Fruit fly (Drosophila melanogaster) ovary, adult (tissue): ENCODE results near the gene UbcE2H.

Experiments used
- CG17801 ChIP-seq: fragments of 200-800 bp; optimal IDR thresholded peaks from 2 replicates; lab custom pipeline; 2019; ENCODE audit warnings: missing biosample characterization, mild to moderate bottlenecking, missing genetic modification characterization, moderate library complexity; ENCODE audit not compliant: partially characterized antibody

The UbcE2H gene

dm6 chrX:8057837-8058445 lies 35.9 kb downstream of the UbcE2H start:
- TF ChIP-seq CG17801 (GFP tag; lab: Kevin White, UChicago): no peak

DNA sequence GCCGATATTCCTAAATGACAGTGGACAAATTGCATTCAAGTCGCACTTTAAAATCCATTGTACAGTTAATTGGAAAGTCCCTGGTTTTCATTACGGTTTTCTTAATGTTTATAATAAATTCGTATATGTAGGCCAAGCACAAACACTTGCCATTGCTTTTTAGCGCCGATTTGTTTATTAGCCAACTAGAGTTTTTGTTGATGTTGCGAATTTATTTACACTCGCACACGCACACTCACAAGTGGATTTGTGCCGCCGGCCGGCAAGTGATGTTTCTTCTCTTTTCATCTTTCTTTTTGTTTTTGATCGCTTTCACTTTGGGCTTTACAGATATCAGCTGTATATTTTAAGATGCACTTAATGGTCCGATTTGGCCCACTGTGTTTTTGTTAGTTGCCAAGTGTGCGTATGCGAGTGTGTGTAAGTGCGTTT lies 36.5 kb downstream of the UbcE2H start:
- peak; percentile 42 for TF ChIP-seq CG17801 (GFP tag; lab: Kevin White, UChicago)

DNA sequence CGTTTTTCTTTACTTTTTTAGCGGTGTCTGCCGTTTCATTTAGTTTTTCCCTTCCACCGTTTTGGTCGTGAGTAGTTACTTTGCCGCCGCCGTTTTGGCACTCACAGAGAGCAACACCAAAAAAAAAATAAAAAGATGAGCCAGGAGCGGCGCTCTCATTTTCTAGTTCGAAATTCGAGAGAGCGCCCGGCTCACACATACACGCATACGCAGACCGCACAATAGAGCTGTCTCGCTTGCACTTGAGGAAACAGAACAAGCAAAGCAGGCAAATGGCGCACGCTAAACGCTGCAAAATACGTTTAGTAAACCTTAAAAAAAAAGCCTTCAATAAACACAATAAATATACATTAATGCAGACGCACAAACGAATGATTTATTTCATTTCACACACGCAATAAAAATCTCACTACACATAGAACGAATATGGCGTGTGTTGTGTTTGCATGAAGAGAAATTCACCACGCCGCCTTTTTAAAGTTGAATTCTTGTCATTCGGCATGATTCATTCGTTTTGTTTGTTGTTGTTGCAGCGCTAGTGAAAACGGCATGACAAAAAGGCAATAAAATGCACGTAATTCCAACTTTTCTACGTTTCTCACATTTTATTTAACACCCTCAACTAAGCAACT lies 37.2 kb downstream of the UbcE2H start:
- TF ChIP-seq CG17801 (GFP tag; lab: Kevin White, UChicago): no peak

DNA sequence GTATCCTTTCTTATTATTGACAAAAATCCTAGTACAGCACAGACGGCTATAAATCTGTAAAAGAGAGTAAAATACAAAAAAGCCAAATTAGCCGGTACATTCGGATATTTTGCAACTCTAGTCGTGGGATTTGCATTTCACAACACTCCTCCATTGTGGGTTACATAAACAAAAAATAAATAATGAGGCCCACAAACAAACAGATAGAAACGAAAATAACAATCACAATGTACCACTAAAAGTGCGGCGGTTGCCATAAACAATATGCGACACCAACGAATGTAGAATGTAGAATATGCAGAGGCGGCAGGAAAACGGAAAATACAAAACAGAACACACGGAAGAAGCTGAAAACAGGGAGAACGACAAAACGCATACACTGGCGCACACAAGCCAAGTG lies 37.8 kb downstream of the UbcE2H start:
- TF ChIP-seq CG17801 (GFP tag; lab: Kevin White, UChicago): no peak

DNA sequence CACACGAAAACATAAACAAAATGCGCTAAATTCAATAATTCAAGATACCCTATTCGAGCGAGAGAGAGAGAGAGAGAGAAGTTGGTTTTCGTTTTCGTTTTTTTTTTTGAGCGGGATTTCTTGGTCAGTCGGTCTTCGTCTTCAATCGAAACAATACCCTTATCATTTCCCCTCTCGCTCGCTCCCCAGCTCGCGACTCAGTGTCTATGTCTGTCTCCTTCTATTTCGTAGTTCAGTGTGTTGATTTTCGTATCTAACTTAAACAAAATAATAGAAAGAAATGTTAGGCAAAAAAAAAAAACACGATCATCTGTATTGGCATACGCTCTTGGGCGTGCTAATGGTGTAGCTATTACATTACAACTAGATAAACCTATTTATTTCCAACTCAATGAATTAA lies 44.6 kb downstream of the UbcE2H start:
- TF ChIP-seq CG17801 (GFP tag; lab: Kevin White, UChicago): no peak

dm6 chrX:8046520-8046919 lies 47.3 kb downstream of the UbcE2H start:
- TF ChIP-seq CG17801 (GFP tag; lab: Kevin White, UChicago): no peak

- no peak for TF ChIP-seq CG17801 (GFP tag; lab: Kevin White, UChicago)
Observed at dm6 chrX:8038934-8039333, 54.9 kb downstream of the UbcE2H start.
